Fruit fly (Drosophila melanogaster): ENCODE results near the gene p38a.
A peak's percentile ranks its signal among the peaks of the same experiment; 100 is the strongest.

The p38a gene

DNA sequence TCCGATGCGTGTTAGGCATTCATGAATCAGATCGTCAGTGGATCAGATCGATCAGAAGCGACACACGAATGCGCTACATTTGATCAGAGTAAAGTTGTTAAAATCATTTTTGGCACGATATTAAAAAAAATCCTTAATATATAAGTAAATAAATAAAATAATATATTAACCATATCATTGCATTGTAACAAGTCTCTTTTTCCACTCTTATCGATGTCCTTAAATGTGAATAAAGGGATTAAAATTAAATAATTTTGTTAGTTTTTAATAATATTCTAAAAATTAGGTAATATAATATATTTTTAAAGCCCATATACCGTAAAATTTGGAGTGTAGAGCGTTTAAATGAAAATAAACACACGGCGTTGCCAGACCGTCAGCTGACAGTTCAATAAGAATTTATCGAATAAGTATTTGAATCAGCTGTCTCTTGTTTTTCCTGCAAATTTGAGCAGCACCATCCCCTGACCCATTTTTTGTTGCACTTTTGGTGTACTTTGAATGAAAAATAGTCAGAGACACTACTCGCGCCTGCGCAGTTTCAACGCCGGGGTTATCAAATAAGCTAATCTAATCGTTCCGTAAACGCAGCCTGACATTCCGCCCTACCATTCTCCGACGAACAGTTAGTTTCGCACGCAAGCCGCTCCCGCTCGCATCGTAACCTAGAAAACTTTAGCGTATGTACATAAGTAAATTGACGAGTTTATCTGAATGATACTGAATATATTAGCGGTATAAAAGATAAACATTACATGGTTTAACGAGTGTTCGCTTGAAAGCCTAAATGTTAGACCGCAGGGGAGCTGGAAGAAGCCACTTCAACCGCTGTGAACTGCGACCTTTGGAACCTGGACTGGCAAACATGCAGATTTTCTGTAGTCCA is at the start of gene p38a, which contains the start of gene CG6178:
Gene p38a (minus strand): TSS at position 398 of the 886 bp plus-strand sequence.
Gene CG6178 (plus strand): TSS at position 424 of the 886 bp plus-strand sequence.
- no peak for TF ChIP-seq pan (optimal IDR thresholded peaks at IDR 0.05)
- no peak for TF ChIP-seq usp (GFP tag; optimal IDR thresholded peaks at IDR 0.05)
- TF ChIP-seq psq (optimal IDR thresholded peaks at IDR 0.05) = no peak
- no peak for TF ChIP-seq CG8478 (optimal IDR thresholded peaks at IDR 0.05)
- no peak for TF ChIP-seq Dll (optimal IDR thresholded peaks at IDR 0.05)

DNA sequence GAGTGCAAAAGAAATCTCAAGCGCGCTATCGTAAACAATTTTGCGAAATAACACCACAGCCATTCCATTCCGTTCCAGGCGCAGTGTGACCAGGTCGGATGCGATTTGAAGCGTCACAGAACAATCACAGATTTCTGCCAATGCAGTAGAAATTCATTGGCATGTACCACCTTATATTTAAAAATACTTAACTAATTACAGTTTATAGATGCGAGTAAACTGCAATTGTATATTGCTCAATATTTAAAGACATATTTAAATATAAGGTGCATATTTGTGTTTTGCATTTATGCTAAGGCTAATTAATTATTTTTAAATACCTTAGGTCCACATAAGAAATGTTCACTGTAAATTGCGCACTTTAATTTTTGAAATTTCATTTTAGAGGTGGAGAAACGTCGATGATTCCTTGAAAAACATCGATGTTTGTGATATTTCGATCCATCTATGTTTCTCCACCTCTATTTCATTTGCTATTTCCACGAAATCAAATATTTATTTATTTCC is 41.3 kb upstream of the p38a start, which contains the start of the genes SMC6 and CG6204:
Gene SMC6 (minus strand): TSS at position 51 of the 507 bp plus-strand sequence.
Gene CG6204 (plus strand): TSS at position 460 of the 507 bp plus-strand sequence.
- TF ChIP-seq psq (optimal IDR thresholded peaks at IDR 0.05) (no peak), pan (optimal IDR thresholded peaks at IDR 0.05) (no peak), Dll (optimal IDR thresholded peaks at IDR 0.05) (no peak), CG8478 (optimal IDR thresholded peaks at IDR 0.05) (no peak), usp (GFP tag; optimal IDR thresholded peaks at IDR 0.05) (no peak), EcR (GFP tag; optimal IDR thresholded peaks at IDR 0.05) (no peak)

DNA sequence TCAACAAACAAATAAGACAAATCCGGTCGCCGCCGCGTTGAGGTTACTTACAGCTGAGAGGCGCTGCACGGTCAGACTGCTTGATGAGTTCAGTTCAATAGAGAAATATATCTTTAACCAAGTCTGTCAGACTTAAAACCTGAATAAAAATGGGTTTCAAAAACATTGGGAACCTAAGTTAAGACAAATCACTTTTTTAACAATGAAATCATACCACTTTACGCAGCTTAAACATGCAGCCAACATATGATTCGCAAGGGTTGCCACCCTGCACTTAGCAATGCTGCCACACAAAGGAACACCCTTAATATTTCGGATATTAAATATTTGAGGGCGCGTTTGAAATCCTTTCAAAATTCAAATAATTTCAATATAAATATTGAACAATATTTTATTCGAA is 36.5 kb upstream of the p38a start, which contains the start of gene CG5515:
Gene CG5515 (minus strand): TSS at position 278 of the 400 bp plus-strand sequence.
- TF ChIP-seq EcR (GFP tag; optimal IDR thresholded peaks at IDR 0.05) (no peak), psq (optimal IDR thresholded peaks at IDR 0.05) (no peak), usp (GFP tag; optimal IDR thresholded peaks at IDR 0.05) (no peak), pan (optimal IDR thresholded peaks at IDR 0.05) (no peak), Dll (optimal IDR thresholded peaks at IDR 0.05) (no peak), CG8478 (optimal IDR thresholded peaks at IDR 0.05) (no peak)

DNA sequence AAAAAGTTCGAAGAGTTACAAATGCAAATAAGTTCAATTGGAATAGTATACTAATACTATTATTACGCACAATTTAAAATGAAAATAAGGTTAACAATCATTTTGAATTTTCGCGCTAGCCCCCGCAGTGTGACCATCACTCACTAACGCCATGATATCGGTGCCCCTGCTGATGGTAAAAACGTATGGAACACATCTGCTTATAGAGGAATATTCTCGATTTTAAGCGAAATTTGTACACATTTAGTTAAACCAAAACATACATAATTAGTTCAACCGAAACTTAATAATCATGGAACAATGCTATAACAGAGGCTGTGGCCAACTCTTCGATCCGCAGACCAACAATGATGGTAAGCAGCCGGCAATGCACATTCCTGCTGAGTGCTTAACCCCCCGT is 34.1 kb upstream of the p38a start, which contains the start of gene mora:
Gene mora (plus strand): TSS at position 172 of the 400 bp plus-strand sequence.
- TF ChIP-seq usp (GFP tag; optimal IDR thresholded peaks at IDR 0.05) = no peak
- TF ChIP-seq CG8478 (optimal IDR thresholded peaks at IDR 0.05) = no peak
- no peak for TF ChIP-seq EcR (GFP tag; optimal IDR thresholded peaks at IDR 0.05)
- TF ChIP-seq psq (optimal IDR thresholded peaks at IDR 0.05) = no peak
- no peak for TF ChIP-seq pan (optimal IDR thresholded peaks at IDR 0.05)
- TF ChIP-seq Dll (optimal IDR thresholded peaks at IDR 0.05) = no peak

DNA sequence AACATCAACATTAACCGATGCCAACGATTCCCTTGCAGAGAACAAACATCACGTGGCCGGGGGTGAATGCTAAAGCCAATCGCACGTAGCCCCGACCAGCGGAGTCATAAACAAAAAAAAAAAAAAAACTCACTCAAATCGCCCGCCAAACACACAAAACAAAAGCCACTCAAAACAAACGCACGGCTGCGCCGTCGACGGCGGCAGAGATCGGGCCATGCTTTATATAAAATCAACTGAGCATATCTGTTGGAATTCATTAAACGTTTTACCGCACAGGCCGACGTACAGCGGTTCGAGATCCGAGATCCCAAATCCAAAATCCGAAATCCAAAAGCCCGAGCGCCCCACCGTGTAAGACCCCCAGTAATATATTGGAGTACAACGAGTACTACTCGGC is 20.3 kb upstream of the p38a start, which contains the start of gene CG13606:
Gene CG13606 (plus strand): TSS at position 250 of the 400 bp plus-strand sequence.
- TF ChIP-seq CG8478 (optimal IDR thresholded peaks at IDR 0.05) (no peak), psq (optimal IDR thresholded peaks at IDR 0.05) (no peak), pan (optimal IDR thresholded peaks at IDR 0.05) (no peak), EcR (GFP tag; optimal IDR thresholded peaks at IDR 0.05) (no peak), Dll (optimal IDR thresholded peaks at IDR 0.05) (no peak), usp (GFP tag; optimal IDR thresholded peaks at IDR 0.05) (no peak)

DNA sequence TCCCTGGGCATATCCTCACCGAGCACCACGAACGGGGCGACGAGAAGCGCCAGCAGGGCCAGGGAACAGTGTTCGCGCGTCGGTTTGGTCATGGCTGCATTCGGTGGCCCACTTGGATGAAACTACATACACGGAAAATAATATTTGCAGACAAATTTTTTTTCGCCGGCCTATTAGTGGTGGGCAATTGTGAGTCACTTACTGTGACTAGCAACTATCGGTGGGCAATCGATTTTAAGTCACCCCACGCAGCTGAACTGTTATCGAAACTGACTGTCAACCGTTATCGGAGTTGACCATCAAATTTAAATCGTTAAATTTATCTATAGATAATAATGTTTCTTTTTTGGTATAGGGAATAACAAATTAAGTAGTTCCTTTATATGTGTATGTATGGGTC is 17.2 kb upstream of the p38a start, which contains the start of gene CG5510:
Gene CG5510 (minus strand): TSS at position 201 of the 400 bp plus-strand sequence.
- TF ChIP-seq psq (optimal IDR thresholded peaks at IDR 0.05) (no peak), pan (optimal IDR thresholded peaks at IDR 0.05) (no peak), usp (GFP tag; optimal IDR thresholded peaks at IDR 0.05) (no peak), CG8478 (optimal IDR thresholded peaks at IDR 0.05) (no peak), EcR (GFP tag; optimal IDR thresholded peaks at IDR 0.05) (no peak), Dll (optimal IDR thresholded peaks at IDR 0.05) (no peak)

DNA sequence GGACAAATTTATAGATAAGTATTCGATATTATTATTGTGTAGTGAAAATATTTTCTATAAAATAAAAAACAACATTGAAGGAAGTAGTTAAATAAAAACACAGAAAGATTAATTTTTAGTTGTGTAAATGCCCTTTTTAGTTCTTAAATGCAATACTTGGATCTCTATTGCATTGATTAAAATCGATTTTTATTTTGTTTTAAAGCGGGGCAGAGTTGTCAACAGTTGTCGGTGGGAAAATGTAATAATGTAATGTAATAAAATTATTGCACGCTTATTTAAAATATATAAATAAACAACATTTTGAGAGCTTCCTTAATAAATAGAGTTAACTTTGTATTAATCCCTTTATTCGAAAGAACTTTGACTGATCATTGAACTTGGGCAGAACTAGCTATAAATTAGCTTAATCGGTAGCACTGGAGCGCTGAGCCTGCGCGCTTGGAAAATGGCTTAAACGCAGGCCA is 11.5 kb upstream of the p38a start, which contains the start of gene Apc2:
Gene Apc2 (plus strand): TSS at position 411 of the 467 bp plus-strand sequence.
- TF ChIP-seq EcR (GFP tag; optimal IDR thresholded peaks at IDR 0.05) (no peak), usp (GFP tag; optimal IDR thresholded peaks at IDR 0.05) (no peak), pan (optimal IDR thresholded peaks at IDR 0.05) (no peak), CG8478 (optimal IDR thresholded peaks at IDR 0.05) (no peak), psq (optimal IDR thresholded peaks at IDR 0.05) (no peak), Dll (optimal IDR thresholded peaks at IDR 0.05) (no peak)

DNA sequence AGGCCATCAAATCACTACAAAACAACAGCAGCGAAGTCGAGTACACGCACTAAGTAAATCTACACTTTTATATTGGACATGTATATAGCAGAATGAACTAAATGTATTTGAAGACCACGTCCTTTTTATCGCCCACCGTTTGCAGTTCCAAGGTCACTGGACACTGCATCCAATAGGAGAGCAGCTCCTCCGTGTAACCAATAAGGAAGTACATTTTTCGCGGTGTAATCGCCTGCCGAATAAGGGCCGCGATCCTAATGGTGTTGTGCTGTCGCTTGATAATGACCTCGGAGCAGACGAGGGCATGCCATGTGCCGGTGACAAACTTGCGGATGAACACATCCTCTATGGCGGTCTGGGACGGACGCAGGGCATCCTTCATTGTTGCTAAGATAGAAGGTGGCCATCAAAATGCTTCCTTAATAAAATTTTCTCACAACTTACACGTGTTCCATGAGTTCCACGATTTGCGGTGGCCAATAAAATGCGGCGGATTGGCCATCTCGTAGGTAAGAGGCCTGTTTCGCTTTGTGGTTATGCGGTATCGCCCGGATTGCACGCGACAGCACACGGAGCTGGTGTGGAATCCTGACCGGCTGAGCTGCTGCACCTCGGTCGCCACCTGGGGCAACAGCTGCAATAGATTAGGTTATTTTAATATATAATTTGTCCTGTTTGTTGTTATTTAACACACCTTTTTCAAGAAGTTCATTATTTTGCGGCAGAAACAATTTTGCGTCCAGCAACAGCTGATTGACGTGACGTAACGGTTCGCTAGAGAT is 10.8 kb upstream of the p38a start, which contains the start of gene mRpS24:
Gene mRpS24 (minus strand): TSS at position 772 of the 782 bp plus-strand sequence.
- no peak for TF ChIP-seq EcR (GFP tag; optimal IDR thresholded peaks at IDR 0.05)
- TF ChIP-seq Dll (optimal IDR thresholded peaks at IDR 0.05) = no peak
- no peak for TF ChIP-seq CG8478 (optimal IDR thresholded peaks at IDR 0.05)
- no peak for TF ChIP-seq pan (optimal IDR thresholded peaks at IDR 0.05)
- TF ChIP-seq usp (GFP tag; optimal IDR thresholded peaks at IDR 0.05) = no peak
- no peak for TF ChIP-seq psq (optimal IDR thresholded peaks at IDR 0.05)

DNA sequence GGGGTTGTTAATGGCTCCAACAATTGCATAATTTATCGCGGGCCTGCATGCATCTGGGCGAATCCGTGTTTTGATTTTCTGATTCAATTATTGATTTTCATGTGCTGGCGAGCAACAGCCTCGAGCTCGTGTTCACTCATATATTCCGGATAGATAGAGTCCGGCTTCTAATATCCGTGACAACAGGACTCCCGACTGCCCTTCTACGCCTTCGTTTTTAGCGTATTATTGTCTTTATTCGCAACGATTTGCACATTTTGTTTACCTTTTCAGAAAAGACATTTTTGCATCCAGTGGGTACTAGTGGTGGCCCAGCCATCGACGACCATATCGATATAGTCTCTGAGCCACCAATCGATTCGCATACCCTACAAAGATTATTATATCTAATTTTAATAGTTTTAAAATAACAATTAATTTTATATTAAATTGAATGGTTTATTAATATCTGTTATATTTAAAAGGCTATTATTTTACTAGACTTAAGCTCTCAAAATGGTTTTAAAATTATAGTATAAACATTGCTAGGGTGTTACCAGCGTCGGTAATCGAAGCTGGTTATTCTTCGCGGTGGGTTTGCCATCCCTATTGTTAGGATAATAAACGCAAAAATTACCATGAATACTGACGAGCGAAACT is 9.2 kb upstream of the p38a start, which contains the start of the genes Myo95E and TBC1d7:
Gene Myo95E (minus strand): TSS at position 326 of the 639 bp plus-strand sequence.
Gene TBC1d7 (plus strand): TSS at position 555 of the 639 bp plus-strand sequence.
- TF ChIP-seq pan (optimal IDR thresholded peaks at IDR 0.05) (peak; percentile 69), EcR (GFP tag; optimal IDR thresholded peaks at IDR 0.05) (no peak)

DNA sequence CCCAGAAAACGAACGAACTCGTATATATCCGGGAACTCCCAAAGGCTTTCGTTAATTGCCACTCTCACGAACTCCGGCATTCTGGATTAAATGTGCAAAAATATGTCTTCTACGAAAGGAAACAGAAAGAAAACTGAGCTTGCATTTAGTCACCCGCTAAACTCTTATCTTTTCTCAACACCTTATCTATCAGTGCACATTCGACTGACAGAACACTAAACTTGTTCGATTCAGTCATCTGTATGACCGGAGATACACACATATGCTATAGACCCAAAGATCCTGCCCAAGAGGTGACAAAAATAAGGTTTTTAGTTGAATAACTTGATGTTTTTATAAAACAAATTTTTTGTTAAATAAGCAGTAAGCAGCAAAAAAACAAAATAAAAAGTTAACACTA is 2.0 kb downstream of the p38a start, which contains the start of gene p38c:
Gene p38c (minus strand): TSS at position 101 of the 400 bp plus-strand sequence.
- TF ChIP-seq Dll (optimal IDR thresholded peaks at IDR 0.05) (no peak), psq (optimal IDR thresholded peaks at IDR 0.05) (no peak), usp (GFP tag; optimal IDR thresholded peaks at IDR 0.05) (no peak), CG8478 (optimal IDR thresholded peaks at IDR 0.05) (no peak), EcR (GFP tag; optimal IDR thresholded peaks at IDR 0.05) (no peak), pan (optimal IDR thresholded peaks at IDR 0.05) (no peak)

Measured in whole organism.